Worm (Caenorhabditis elegans): ENCODE measurements around the gene M151.7.

M151.7 gene

DNA sequence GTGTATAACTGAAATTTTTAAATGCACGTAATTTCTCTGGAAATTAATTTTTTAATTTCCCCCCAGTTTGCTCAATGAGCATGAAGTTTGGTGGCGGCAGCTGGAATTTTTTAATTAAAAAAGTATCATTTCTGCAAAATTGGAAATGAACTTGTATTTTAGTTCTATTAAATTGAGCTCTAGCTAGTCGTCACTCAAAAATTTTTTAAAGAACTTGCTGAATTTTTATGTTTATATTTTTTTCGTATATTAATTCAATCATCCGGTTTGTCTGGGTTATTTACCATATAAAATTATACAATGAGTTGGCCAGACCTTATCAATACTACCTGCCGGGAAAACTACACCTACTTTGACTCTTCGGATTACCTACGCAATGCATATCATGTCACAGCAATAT, 40.4 kb upstream of the M151.7 start, which contains the start of gene srh-59:
Gene srh-59 (plus strand): TSS at position 301 of the 400 bp plus-strand sequence.
- no peak for TF ChIP-seq skn-1 (tag; optimal IDR thresholded peaks at IDR 0.05)
- no peak for TF ChIP-seq nhr-28 (tag; optimal IDR thresholded peaks at IDR 0.05)
- TF ChIP-seq unc-62 (GFP tag; optimal IDR thresholded peaks at IDR 0.05 in 1 of 2): peak in 1 of 2 experiments; percentile 9
- TF ChIP-seq unc-62 (tag; optimal IDR thresholded peaks at IDR 0.05): no peak

ce11 chrII:3583402-3583801, 38.7 kb upstream of the M151.7 start, which contains the start of gene srh-60:
TSS of gene srh-60 (plus strand) at chrII:3583702.
- TF ChIP-seq mxl-2 (GFP tag; conservative IDR thresholded peaks at IDR 0.05): no peak

DNA sequence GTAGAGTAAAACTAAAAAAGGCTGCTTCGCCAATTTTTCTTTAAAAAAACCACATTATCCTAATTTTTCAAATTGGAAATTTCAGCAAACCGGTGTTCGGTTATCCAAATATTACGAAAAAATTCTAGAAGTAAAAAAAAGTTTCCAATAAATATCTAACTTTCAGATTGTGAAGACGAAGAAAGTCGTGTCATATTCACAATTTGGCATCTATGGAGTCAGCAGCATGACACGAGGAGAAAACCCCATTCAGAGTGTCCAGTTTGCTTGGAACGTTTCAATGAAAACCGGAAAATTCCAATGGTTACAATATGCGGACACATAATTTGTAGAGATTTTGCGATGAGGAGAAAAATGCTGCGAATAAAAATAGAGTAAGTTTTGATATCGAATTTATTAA, 26.8 kb upstream of the M151.7 start, which contains the start of gene Y49F6A.12:
Gene Y49F6A.12 (plus strand): TSS at position 301 of the 400 bp plus-strand sequence.
- TF ChIP-seq nhr-25 (tag; optimal IDR thresholded peaks at IDR 0.05; ENCODE audit: borderline replicate concordance, insufficient read depth) (no peak), mep-1 (tag; optimal IDR thresholded peaks at IDR 0.05) (no peak), arid-1 (GFP tag; conservative IDR thresholded peaks at IDR 0.05) (no peak), vab-7 (GFP tag; IDR thresholded peaks at IDR 0.05) (no peak), hlh-30 (tag; optimal IDR thresholded peaks at IDR 0.05; ENCODE audit: insufficient read depth) (no peak), dmd-9 (GFP tag; IDR thresholded peaks at IDR 0.05) (no peak), php-3 (GFP tag; IDR thresholded peaks at IDR 0.05) (no peak), zfp-3 (GFP tag; conservative IDR thresholded peaks at IDR 0.05) (no peak), nhr-76 (tag; optimal IDR thresholded peaks at IDR 0.05) (no peak), spr-1 (tag; optimal IDR thresholded peaks at IDR 0.05) (no peak), ceh-82 (tag; optimal IDR thresholded peaks at IDR 0.05) (no peak), unc-39 (tag; optimal IDR thresholded peaks at IDR 0.05) (no peak), attf-4 (tag; optimal IDR thresholded peaks at IDR 0.05) (no peak), Y5F2A.4 (GFP tag; optimal IDR thresholded peaks at IDR 0.05) (no peak), dpl-1 (GFP tag; optimal IDR thresholded peaks at IDR 0.05) (no peak), Y48G9A.11 (GFP tag; IDR thresholded peaks at IDR 0.05) (no peak), lir-3 (tag; optimal IDR thresholded peaks at IDR 0.05) (no peak), madf-5 (GFP tag; IDR thresholded peaks at IDR 0.05) (no peak), unc-62 (GFP tag; optimal IDR thresholded peaks at IDR 0.05 in 1 of 2) (no peak), unc-62 (tag; optimal IDR thresholded peaks at IDR 0.05) (no peak)

DNA sequence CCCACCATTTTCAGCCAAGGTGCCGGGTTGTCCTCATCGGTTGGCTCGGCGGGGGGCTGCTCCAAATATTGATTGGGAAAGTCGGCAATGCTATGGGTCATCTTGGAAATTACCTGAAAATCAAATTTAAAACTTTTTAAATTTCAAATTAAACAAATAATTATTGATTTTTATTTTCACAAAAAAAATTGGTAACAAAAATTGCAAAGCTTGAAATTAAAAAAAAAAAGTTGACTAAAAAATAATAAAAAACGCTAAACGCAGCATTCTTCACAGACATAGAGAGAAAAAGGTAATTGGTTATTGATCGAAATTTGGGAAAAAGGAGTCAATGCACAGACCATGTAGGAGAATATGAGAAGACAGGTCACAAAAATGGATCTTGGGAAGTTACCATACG, 23.4 kb upstream of the M151.7 start, which contains the start of gene Y49F6A.11:
Gene Y49F6A.11 (minus strand): TSS at position 101 of the 400 bp plus-strand sequence.
- TF ChIP-seq lin-39 (tag; optimal IDR thresholded peaks at IDR 0.05) (no peak), dmd-8 (GFP tag; IDR thresholded peaks at IDR 0.05) (no peak), ces-1 (GFP tag; optimal IDR thresholded peaks at IDR 0.05) (no peak), gei-8 (GFP tag; optimal IDR thresholded peaks at IDR 0.05) (no peak), Y75B8A.6 (GFP tag; IDR thresholded peaks at IDR 0.05) (no peak), hif-1 (tag; optimal IDR thresholded peaks at IDR 0.05) (no peak), ceh-20 (GFP tag; IDR thresholded peaks at IDR 0.05) (no peak), T26A8.4 (GFP tag; IDR thresholded peaks at IDR 0.05) (no peak), mdt-29 (GFP tag; IDR thresholded peaks at IDR 0.05) (no peak), mxl-2 (GFP tag; conservative IDR thresholded peaks at IDR 0.05) (no peak), nhr-237 (tag; optimal IDR thresholded peaks at IDR 0.05) (no peak), nhr-76 (tag; optimal IDR thresholded peaks at IDR 0.05) (no peak), unc-39 (tag; optimal IDR thresholded peaks at IDR 0.05) (no peak), daf-19 (GFP tag; conservative IDR thresholded peaks at IDR 0.05) (no peak), set-16 (GFP tag; IDR thresholded peaks at IDR 0.05) (no peak), madf-9 (GFP tag; conservative IDR thresholded peaks at IDR 0.05) (no peak), zip-11 (GFP tag; IDR thresholded peaks at IDR 0.05) (no peak), F37D6.2 (tag; optimal IDR thresholded peaks at IDR 0.05) (no peak)
